Fruit fly (Drosophila melanogaster): ENCODE data around the gene Nelf-A.

Nelf-A gene

DNA sequence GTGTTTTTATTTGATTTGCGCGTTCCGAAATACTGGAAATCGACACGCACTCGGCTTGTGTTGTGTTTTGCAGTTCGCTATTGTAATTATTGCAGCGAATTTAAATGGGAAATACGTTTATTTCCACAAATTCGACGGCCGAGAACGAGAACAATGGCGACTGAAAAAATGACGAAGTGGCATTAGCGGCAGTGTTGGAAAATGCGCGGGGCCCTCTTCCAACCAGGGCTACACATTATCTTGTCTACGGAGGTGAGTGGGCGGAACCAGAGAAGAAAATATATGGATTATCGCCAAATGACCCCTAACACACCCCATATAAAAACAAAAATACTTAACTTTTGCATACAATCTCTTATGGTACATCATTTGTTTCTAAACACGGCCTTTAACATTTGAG lies 45.4 kb downstream of the Nelf-A start, which contains the start of gene Rab1 (continued):
- TF ChIP-seq eyg (GFP tag; optimal IDR thresholded peaks at IDR 0.05) (peak; percentile 6), dati (GFP tag; IDR thresholded peaks at IDR 0.05) (no peak), Opbp (GFP tag; IDR thresholded peaks at IDR 0.05; ENCODE audit: partially characterized antibody) (peak; percentile 66; the same call in 2 of the 3 replicates), CG1832 (GFP tag; optimal IDR thresholded peaks at IDR 0.05) (no peak), repo (GFP tag; optimal IDR thresholded peaks at IDR 0.05) (peak; percentile 1), E2f1 (GFP tag; IDR thresholded peaks at IDR 0.05) (no peak), zen2 (GFP tag; IDR thresholded peaks at IDR 0.05; ENCODE audit: partially characterized antibody) (no peak), CG15696 (tag; optimal IDR thresholded peaks at IDR 0.05) (no peak), CG10543 (GFP tag; optimal IDR thresholded peaks at IDR 0.05) (peak; percentile 67), MTF-1 (GFP tag; optimal IDR thresholded peaks at IDR 0.05; ENCODE audit: borderline replicate concordance) (peak; percentile 42), MESR4 (GFP tag; optimal IDR thresholded peaks at IDR 0.05) (peak; percentile 97), Lpt (GFP tag; optimal IDR thresholded peaks at IDR 0.05) (no peak), CG12299 (tag; optimal IDR thresholded peaks at IDR 0.05) (peak; percentile 9), ranshi (GFP tag; IDR thresholded peaks at IDR 0.05) (no peak), CG34224 (GFP tag; IDR thresholded peaks at IDR 0.05; ENCODE audit: partially characterized antibody) (no peak), CG4424 (GFP tag; optimal IDR thresholded peaks at IDR 0.05) (peak; percentile 24), Aef1 (GFP tag; IDR thresholded peaks at IDR 0.05) (no peak), Meics (GFP tag; optimal IDR thresholded peaks at IDR 0.05) (peak; percentile 12), Side (GFP tag; optimal IDR thresholded peaks at IDR 0.05) (peak; percentile 64), CG2712 (tag; optimal IDR thresholded peaks at IDR 0.05) (peak; percentile 43), nerfin-2 (GFP tag; IDR thresholded peaks at IDR 0.05; ENCODE audit: partially characterized antibody) (no peak), gt (GFP tag; IDR thresholded peaks at IDR 0.05) (no peak), Rfx (GFP tag; IDR thresholded peaks at IDR 0.05) (peak; percentile 70), onecut (GFP tag; IDR thresholded peaks at IDR 0.05) (peak; percentile 44; the same call in 1 of the 2 replicates), Blimp-1 (GFP tag; optimal IDR thresholded peaks at IDR 0.05) (peak; percentile 74), CG1603 (tag; optimal IDR thresholded peaks at IDR 0.05) (peak; percentile 73), Jarid2 (GFP tag; optimal IDR thresholded peaks at IDR 0.05) (no peak), Tbp (GFP tag; optimal IDR thresholded peaks at IDR 0.05) (no peak), CG8359 (GFP tag; optimal IDR thresholded peaks at IDR 0.05; ENCODE audit: borderline replicate concordance) (no peak), CG6272 (GFP tag; IDR thresholded peaks at IDR 0.05) (no peak), ind (GFP tag; optimal IDR thresholded peaks at IDR 0.05) (peak; percentile 22), CG43689 (GFP tag; IDR thresholded peaks at IDR 0.05) (no peak), HmgZ (tag; optimal IDR thresholded peaks at IDR 0.05) (peak; percentile 80), insv (GFP tag; optimal IDR thresholded peaks at IDR 0.05) (peak in 1 of 2 experiments; percentile 1), hkb (optimal IDR thresholded peaks at IDR 0.05) (no peak), hkb (GFP tag; IDR thresholded peaks at IDR 0.05) (no peak), Fer1 (GFP tag; optimal IDR thresholded peaks at IDR 0.05) (peak; percentile 28), Dek (tag; optimal IDR thresholded peaks at IDR 0.05) (peak; percentile 18), ssp (GFP tag; IDR thresholded peaks at IDR 0.05) (no peak), ems (GFP tag; optimal IDR thresholded peaks at IDR 0.05) (peak; percentile 19), Doc2 (GFP tag; IDR thresholded peaks at IDR 0.05) (no peak), Asciz (GFP tag; optimal IDR thresholded peaks at IDR 0.05) (no peak), CG15601 (tag; optimal IDR thresholded peaks at IDR 0.05) (no peak), Hand (GFP tag; optimal IDR thresholded peaks at IDR 0.05) (no peak), Gsc (GFP tag; IDR thresholded peaks at IDR 0.05) (no peak), CG2875 (GFP tag; optimal IDR thresholded peaks at IDR 0.05) (no peak), CG8089 (GFP tag; optimal IDR thresholded peaks at IDR 0.05) (no peak), salm (tag; optimal IDR thresholded peaks at IDR 0.05) (no peak), Hr3 (GFP tag; optimal IDR thresholded peaks at IDR 0.05) (no peak), z (GFP tag; IDR thresholded peaks at IDR 0.05) (no peak), CG17912 (GFP tag; optimal IDR thresholded peaks at IDR 0.05) (peak; percentile 24)
